Fruit fly (Drosophila melanogaster) whole organism, embryonic: Measurements from ENCODE around the gene CG1172.

ENCODE experiments used
- Antp ChIP-seq: fragments of 200-800 bp; sonication (Bioruptor generic); optimal IDR thresholded peaks from 3 replicates; lab custom pipeline; 2016; ENCODE audit warnings: missing biosample characterization, missing genetic modification characterization
- Asciz ChIP-seq: fragments of 200-800 bp; sonication (Bioruptor generic); optimal IDR thresholded peaks from 2 replicates; lab custom pipeline; 2017; ENCODE audit warnings: missing biosample characterization, mild to moderate bottlenecking, missing genetic modification characterization, missing genetic modification reagents
- Atf6 ChIP-seq: fragments of 200-800 bp; sonication (Bioruptor generic); IDR thresholded peaks from 2 replicates; pipeline ENCODE4 v1.3.6; 2022; ENCODE audit warnings: missing biosample characterization, missing genetic modification characterization
- Awh ChIP-seq: fragments of 200-800 bp; sonication (Bioruptor generic); IDR thresholded peaks from 2 replicates; pipeline ENCODE4, ENCODE4 v1.3.6; 2022; ENCODE audit warnings: missing biosample characterization, missing genetic modification characterization
- Blimp-1 ChIP-seq: fragments of 200-800 bp; sonication (Bioruptor generic); optimal IDR thresholded peaks from 3 replicates; lab custom pipeline; 2018; ENCODE audit warnings: missing biosample characterization, missing genetic modification characterization, mild to moderate bottlenecking, moderate library complexity, missing genetic modification reagents
- Bteb2 ChIP-seq: fragments of 200-800 bp; sonication (Bioruptor generic); optimal IDR thresholded peaks from 2 replicates; lab custom pipeline; 2016; ENCODE audit warnings: missing biosample characterization, missing genetic modification characterization
- CG10321 ChIP-seq: fragments of 200-800 bp; sonication (Bioruptor generic); IDR thresholded peaks from 2 replicates; pipeline ENCODE4 v1.3.6; 2022; ENCODE audit warnings: missing biosample characterization, missing genetic modification characterization
- CG11723 ChIP-seq: fragments of 200-800 bp; sonication (Bioruptor generic); optimal IDR thresholded peaks from 2 replicates; lab custom pipeline; 2017; ENCODE audit warnings: missing biosample characterization, mild to moderate bottlenecking, missing genetic modification characterization
- CG12236 ChIP-seq: fragments of 200-800 bp; sonication (Bioruptor generic); optimal IDR thresholded peaks from 2 replicates; lab custom pipeline; 2016; ENCODE audit warnings: missing biosample characterization, missing genetic modification characterization
- CG1233 ChIP-seq: fragments of 200-800 bp; sonication (Bioruptor generic); optimal IDR thresholded peaks from 4 replicates; lab custom pipeline; 2018; ENCODE audit warnings: missing biosample characterization, mild to moderate bottlenecking, missing genetic modification characterization
- CG15073 ChIP-seq: fragments of 200-800 bp; sonication (Bioruptor generic); optimal IDR thresholded peaks from 2 replicates; lab custom pipeline; 2016; ENCODE audit warnings: missing biosample characterization, missing genetic modification characterization
- CG17612 ChIP-seq: fragments of 200-800 bp; sonication (Bioruptor generic); IDR thresholded peaks from 2 replicates; pipeline ENCODE4 v1.3.6; 2022; ENCODE audit warnings: missing biosample characterization, missing genetic modification characterization
- CG34376 ChIP-seq: fragments of 200-800 bp; sonication (Bioruptor generic); optimal IDR thresholded peaks from 2 replicates; lab custom pipeline; 2018; ENCODE audit warnings: missing biosample characterization, mild to moderate bottlenecking, missing genetic modification characterization
- CG4617 ChIP-seq: fragments of 200-800 bp; sonication (Bioruptor generic); optimal IDR thresholded peaks from 3 replicates; lab custom pipeline; 2016; ENCODE audit warnings: missing biosample characterization, missing genetic modification characterization, borderline replicate concordance
- CG4820 ChIP-seq: fragments of 200-800 bp; sonication (Bioruptor generic); optimal IDR thresholded peaks from 3 replicates; lab custom pipeline; 2016; ENCODE audit warnings: missing biosample characterization, missing genetic modification characterization
- CG4854 ChIP-seq: fragments of 200-800 bp; sonication (Bioruptor generic); optimal IDR thresholded peaks from 2 replicates; lab custom pipeline; 2016; ENCODE audit warnings: missing biosample characterization, missing genetic modification characterization, inconsistent platforms
- CG5180 ChIP-seq: fragments of 200-800 bp; sonication (Bioruptor generic); optimal IDR thresholded peaks from 3 replicates; lab custom pipeline; 2017; ENCODE audit warnings: missing biosample characterization, missing genetic modification characterization, mild to moderate bottlenecking, moderate library complexity, missing genetic modification reagents
- CG5953 ChIP-seq: fragments of 200-800 bp; sonication (Bioruptor generic); IDR thresholded peaks from 2 replicates; pipeline ENCODE4 v1.3.6; 2022; ENCODE audit warnings: missing biosample characterization, missing genetic modification characterization
- CG6654 ChIP-seq: fragments of 200-800 bp; sonication (Bioruptor generic); optimal IDR thresholded peaks from 2 replicates; lab custom pipeline; 2017; ENCODE audit warnings: missing biosample characterization, mild to moderate bottlenecking, missing genetic modification characterization
- CG6854 ChIP-seq: fragments of 200-800 bp; sonication (Bioruptor generic); optimal IDR thresholded peaks from 3 replicates; lab custom pipeline; 2017; ENCODE audit warnings: missing biosample characterization, mild to moderate bottlenecking, missing genetic modification characterization
- CG7271 ChIP-seq: fragments of 200-800 bp; sonication (Bioruptor generic); optimal IDR thresholded peaks from 2 replicates; lab custom pipeline; 2018; ENCODE audit warnings: missing biosample characterization, mild to moderate bottlenecking, missing genetic modification characterization, moderate library complexity
- CTCF ChIP-seq: fragments of 200-800 bp; sonication (Bioruptor generic); optimal IDR thresholded peaks from 2 replicates; lab custom pipeline; 2017; ENCODE audit warnings: missing biosample characterization, mild to moderate bottlenecking, missing genetic modification characterization, moderate library complexity
- Chrac-16 ChIP-seq: fragments of 200-800 bp; sonication (Bioruptor generic); optimal IDR thresholded peaks from 3 replicates; lab custom pipeline; 2016; ENCODE audit warnings: missing biosample characterization, missing genetic modification characterization
- Dbx ChIP-seq: fragments of 200-800 bp; sonication (Bioruptor generic); IDR thresholded peaks from 3 replicates; pipeline ENCODE4 v1.3.6; 2022; ENCODE audit warnings: missing biosample characterization, missing genetic modification characterization
- Drgx ChIP-seq: fragments of 200-800 bp; sonication (Bioruptor generic); IDR thresholded peaks from 2 replicates; pipeline ENCODE4 v1.3.6; 2022; ENCODE audit warnings: missing biosample characterization, missing genetic modification characterization
- Fer1 ChIP-seq: fragments of 200-800 bp; sonication (Bioruptor generic); optimal IDR thresholded peaks from 2 replicates; lab custom pipeline; 2017; ENCODE audit warnings: missing biosample characterization, mild to moderate bottlenecking, missing genetic modification characterization
- H2.0 ChIP-seq: fragments of 200-800 bp; sonication (Bioruptor generic); IDR thresholded peaks from 2 replicates; pipeline ENCODE4 v1.3.6; 2022; ENCODE audit warnings: missing biosample characterization, missing genetic modification characterization
- HmgZ ChIP-seq: fragments of 200-800 bp; sonication (Bioruptor generic); optimal IDR thresholded peaks from 2 replicates; lab custom pipeline; 2018; ENCODE audit warnings: missing biosample characterization, mild to moderate bottlenecking, missing genetic modification characterization
- MBD-R2 ChIP-seq: fragments of 200-800 bp; sonication (Bioruptor generic); IDR thresholded peaks from 2 replicates; pipeline ENCODE4 v1.3.6; 2022; ENCODE audit warnings: missing biosample characterization, missing genetic modification characterization
- Med ChIP-seq: fragments of 200-800 bp; sonication (Bioruptor generic); peaks from one replicate; lab custom pipeline; 2016; ENCODE audit warnings: missing biosample characterization, missing genetic modification characterization, mild to moderate bottlenecking, inconsistent platforms, moderate library complexity
- NfI ChIP-seq: fragments of 200-800 bp; sonication (Bioruptor generic); optimal IDR thresholded peaks from 3 replicates; lab custom pipeline; 2018; ENCODE audit warnings: missing biosample characterization, mild to moderate bottlenecking, missing genetic modification characterization, moderate library complexity
- Oli ChIP-seq: fragments of 200-800 bp; sonication (Bioruptor generic); optimal IDR thresholded peaks from 2 replicates; lab custom pipeline; 2018; ENCODE audit warnings: missing biosample characterization, mild to moderate bottlenecking, missing genetic modification characterization, moderate library complexity
- Xbp1 ChIP-seq: fragments of 200-800 bp; sonication (Bioruptor generic); optimal IDR thresholded peaks from 3 replicates; lab custom pipeline; 2016; ENCODE audit warnings: missing biosample characterization, mild to moderate bottlenecking, missing genetic modification characterization
- amos ChIP-seq: fragments of 200-800 bp; sonication (Bioruptor generic); IDR thresholded peaks from 2 replicates; pipeline ENCODE4 v1.3.6; 2022; ENCODE audit warnings: missing biosample characterization, missing genetic modification characterization; ENCODE audit not compliant: partially characterized antibody
- cad ChIP-seq: fragments of >200 bp; optimal IDR thresholded peaks from 2 replicates; lab custom pipeline; 2017; ENCODE audit warnings: missing biosample characterization, missing genetic modification characterization
- caup ChIP-seq: fragments of 200-800 bp; sonication (Bioruptor generic); optimal IDR thresholded peaks from 3 replicates; lab custom pipeline; 2017; ENCODE audit warnings: missing biosample characterization, mild to moderate bottlenecking, missing genetic modification characterization, moderate library complexity; ENCODE audit not compliant: severe bottlenecking
- dimm ChIP-seq: fragments of 200-800 bp; sonication (Bioruptor generic); IDR thresholded peaks from 2 replicates; pipeline ENCODE4 v1.3.6; 2022; ENCODE audit warnings: missing biosample characterization, missing genetic modification characterization
- emc ChIP-seq: fragments of 200-800 bp; sonication (Bioruptor generic); optimal IDR thresholded peaks from 2 replicates; lab custom pipeline; 2016; ENCODE audit warnings: missing biosample characterization, missing genetic modification characterization
- eve ChIP-seq, 2 experiments: fragments of >200 bp; optimal IDR thresholded peaks; 2 replicates each; lab custom pipeline; 2017; ENCODE audit warnings: missing biosample characterization in 2 of 2, missing genetic modification characterization in 2 of 2
- ftz-f1 ChIP-seq: fragments of 200-800 bp; sonication (Bioruptor generic); optimal IDR thresholded peaks from 2 replicates; lab custom pipeline; 2016; ENCODE audit warnings: missing biosample characterization, missing genetic modification characterization
- gce ChIP-seq: fragments of 200-800 bp; sonication (Bioruptor generic); IDR thresholded peaks from 3 replicates; pipeline ENCODE4 v1.3.6; 2022; ENCODE audit warnings: missing biosample characterization, missing genetic modification characterization
- gcm2 ChIP-seq: fragments of 200-800 bp; sonication (Bioruptor generic); optimal IDR thresholded peaks from 2 replicates; lab custom pipeline; 2016; ENCODE audit warnings: missing biosample characterization, missing genetic modification characterization
- grn ChIP-seq: fragments of 200-800 bp; sonication (Bioruptor generic); optimal IDR thresholded peaks from 3 replicates; lab custom pipeline; 2017; ENCODE audit warnings: missing biosample characterization, missing genetic modification characterization
- gsb-n ChIP-seq: fragments of 200-800 bp; sonication (Bioruptor generic); optimal IDR thresholded peaks from 3 replicates; lab custom pipeline; 2018; ENCODE audit warnings: missing biosample characterization, mild to moderate bottlenecking, missing genetic modification characterization
- lilli ChIP-seq: fragments of 200-800 bp; sonication (Bioruptor generic); optimal IDR thresholded peaks from 3 replicates; lab custom pipeline; 2016; ENCODE audit warnings: missing biosample characterization, missing genetic modification characterization
- lmd ChIP-seq: fragments of 200-800 bp; sonication (Bioruptor generic); IDR thresholded peaks from 2 replicates; pipeline ENCODE4 v1.3.6; 2022; ENCODE audit warnings: missing biosample characterization, missing genetic modification characterization
- row ChIP-seq: fragments of 200-800 bp; sonication (Bioruptor generic); IDR thresholded peaks from 3 replicates; pipeline ENCODE4 v1.3.6; 2022; ENCODE audit warnings: missing biosample characterization, missing genetic modification characterization
- sob ChIP-seq: fragments of 200-800 bp; sonication (Bioruptor generic); IDR thresholded peaks from 2 replicates; pipeline ENCODE4 v1.3.6; 2022; ENCODE audit warnings: missing biosample characterization, missing genetic modification characterization
- stc ChIP-seq: fragments of 200-800 bp; sonication (Bioruptor generic); IDR thresholded peaks from 2 replicates; pipeline ENCODE4 v1.3.6; 2022; ENCODE audit warnings: missing biosample characterization, missing genetic modification characterization
- unc-4 ChIP-seq: fragments of 200-800 bp; sonication (Bioruptor generic); IDR thresholded peaks from 2 replicates; pipeline ENCODE4 v1.3.6; 2022; ENCODE audit warnings: missing biosample characterization, missing genetic modification characterization; ENCODE audit not compliant: partially characterized antibody
- zf30C ChIP-seq: fragments of 200-800 bp; sonication (Bioruptor generic); optimal IDR thresholded peaks from 3 replicates; lab custom pipeline; 2018; ENCODE audit warnings: missing biosample characterization, mild to moderate bottlenecking, missing genetic modification characterization

The CG1172 gene

DNA sequence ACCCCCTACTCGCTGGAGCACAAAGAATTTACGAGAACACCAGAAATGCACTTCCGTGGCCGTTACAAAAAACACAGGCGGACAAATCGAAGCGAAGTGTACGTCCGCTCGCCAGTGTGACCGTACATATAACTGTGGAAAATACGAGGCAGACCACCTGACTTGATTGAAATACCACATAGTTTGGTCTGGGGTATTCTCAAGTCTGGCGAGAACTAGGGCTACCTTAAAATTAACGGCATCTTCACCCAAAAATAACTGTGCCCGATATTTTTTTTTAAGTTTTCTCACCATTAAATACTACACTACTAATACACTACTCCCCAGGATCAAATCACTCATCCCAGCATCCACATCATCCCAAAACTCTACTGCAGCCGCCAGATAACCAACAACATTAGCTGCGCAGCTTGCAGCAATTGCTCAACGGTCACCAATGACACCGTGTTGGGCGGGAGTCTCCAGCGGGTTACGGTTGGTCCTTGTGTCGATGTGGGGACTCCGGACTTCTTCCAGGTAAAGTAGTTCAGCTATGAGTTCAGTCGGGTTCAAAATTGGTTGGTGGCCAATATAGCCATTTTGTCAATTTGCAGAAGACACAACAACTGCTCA lies 25.4 kb upstream of the CG1172 start, which contains the start of gene Cerk (continued):
- TF ChIP-seq CG1233 (peak; percentile 13), lmd (GFP tag; lab: Robert Waterston, UW) (peak; percentile 48; the same call in 1 of the 2 replicates), sob (peak; percentile 75), CG17612 (no peak), CG5953 (no peak), Antp (peak; percentile 38), row (GFP tag; lab: Robert Waterston, UW) (peak; percentile 87), Bteb2 (GFP tag; lab: Kevin White, UChicago) (no peak), gcm2 (GFP tag; lab: Kevin White, UChicago) (no peak), HmgZ (tag; lab: Kevin White, UChicago) (peak; percentile 53), Fer1 (GFP tag; lab: Kevin White, UChicago) (peak; percentile 7), CTCF (GFP tag; lab: Kevin White, UChicago) (no peak), CG6654 (GFP tag; lab: Kevin White, UChicago) (peak; percentile 41), Chrac-16 (peak; percentile 43), Awh (no peak), CG4617 (peak; percentile 45), Xbp1 (GFP tag; lab: Kevin White, UChicago) (peak; percentile 40), dimm (GFP tag; lab: Robert Waterston, UW) (no peak), CG34376 (GFP tag; lab: Kevin White, UChicago) (no peak), zf30C (GFP tag; lab: Kevin White, UChicago) (no peak), CG10321 (no peak), Oli (tag; lab: Kevin White, UChicago) (no peak), Med (GFP tag; lab: Kevin White, UChicago) (peak; percentile 93), Blimp-1 (GFP tag; lab: Kevin White, UChicago) (no peak), CG11723 (GFP tag; lab: Kevin White, UChicago) (no peak), eve (GFP tag; optimal IDR thresholded peaks at IDR 0.05; lab: Kevin White, UChicago) (no peak), amos (peak; percentile 69; the same call in 1 of the 2 replicates), Atf6 (GFP tag; lab: Robert Waterston, UW) (no peak), NfI (GFP tag; lab: Kevin White, UChicago) (peak; percentile 42), Asciz (GFP tag; lab: Kevin White, UChicago) (no peak), cad (GFP tag; lab: Kevin White, UChicago) (no peak), CG4854 (GFP tag; lab: Kevin White, UChicago) (no peak), emc (no peak), H2.0 (no peak; the same call in 1 of the 2 replicates), ftz-f1 (GFP tag; lab: Kevin White, UChicago) (no peak), CG7271 (tag; lab: Kevin White, UChicago) (no peak), MBD-R2 (GFP tag; lab: Robert Waterston, UW) (peak; percentile 78), CG4820 (GFP tag; lab: Kevin White, UChicago) (no peak), CG15073 (GFP tag; lab: Kevin White, UChicago) (no peak), CG5180 (GFP tag; lab: Kevin White, UChicago) (no peak), caup (GFP tag; lab: Kevin White, UChicago) (peak; percentile 30), gce (no peak), Dbx (GFP tag; lab: Robert Waterston, UW) (peak; percentile 73), lilli (GFP tag; lab: Kevin White, UChicago) (peak; percentile 50), gsb-n (tag; lab: Kevin White, UChicago) (no peak), Drgx (GFP tag; lab: Robert Waterston, UW) (no peak; the same call in 1 of the 2 replicates), unc-4 (GFP tag; lab: Robert Waterston, UW) (peak; percentile 51; the same call in 1 of the 2 replicates), grn (GFP tag; lab: Kevin White, UChicago) (no peak), CG12236 (no peak), stc (GFP tag; lab: Robert Waterston, UW) (no peak), CG6854 (no peak)
